Worm (Caenorhabditis elegans): ENCODE results near the gene aat-3.
A peak's percentile ranks its signal among the peaks of the same experiment; 100 is the strongest.

ce11 chrX:2531276-2531675, 20.8 kb upstream of the aat-3 start:
- TF ChIP-seq egrh-3 (GFP tag; IDR thresholded peaks at IDR 0.05): no peak
- no peak for TF ChIP-seq C06A6.2 (GFP tag; conservative IDR thresholded peaks at IDR 0.05)
- TF ChIP-seq mcd-1 (GFP tag; IDR thresholded peaks at IDR 0.05): peak; percentile 32; the same call in 1 of the 2 replicates
- no peak for TF ChIP-seq F55B11.4 (tag; optimal IDR thresholded peaks at IDR 0.05; ENCODE audit: borderline replicate concordance, insufficient read depth)
